Worm (Caenorhabditis elegans) whole organism, L1 larva: Measurements from ENCODE around the gene nlp-61.

ENCODE experiments used
- nhr-76 ChIP-seq: sonication (generic microtip); optimal IDR thresholded peaks from 2 replicates; lab custom pipeline; 2017; ENCODE audit warnings: missing biosample characterization, missing genetic modification characterization
- nhr-85 ChIP-seq: sonication (generic microtip); peaks from one replicate; lab custom pipeline; 2016; ENCODE audit warnings: missing genetic modification characterization, inconsistent platforms, missing compliant biosample characterization

DNA sequence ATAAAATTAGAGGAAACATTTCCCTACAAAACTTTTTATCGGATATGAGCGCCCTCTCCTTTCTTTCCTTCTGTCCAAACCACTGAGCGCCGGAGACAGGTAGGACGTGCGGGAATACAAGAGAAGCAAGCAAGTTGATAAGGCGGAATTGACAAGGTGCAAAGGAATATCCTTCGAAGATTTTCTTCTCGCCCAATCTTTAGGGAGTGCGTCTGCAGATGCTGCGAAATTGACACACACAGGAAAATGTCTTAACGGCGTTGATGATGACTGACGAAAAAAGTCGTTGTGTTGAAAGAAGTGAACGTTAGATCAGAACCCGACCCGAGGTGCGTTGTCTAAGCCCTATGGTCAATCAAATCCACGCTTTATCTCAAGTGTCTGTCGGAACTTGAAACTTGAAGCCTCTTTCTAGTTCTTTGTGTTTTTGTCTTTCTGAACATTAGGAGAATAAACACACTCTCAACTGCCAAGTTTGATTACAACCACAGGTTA lies 39.7 kb upstream of the nlp-61 start:
- TF ChIP-seq nhr-85 (no peak), nhr-76 (tag; lab: Kevin White, UChicago) (no peak)
